Fruit fly (Drosophila melanogaster) whole organism, embryonic: ENCODE data around the gene CG10338.

Experiments
- CG11085 ChIP-seq: fragments of 200-800 bp; sonication (Bioruptor generic); IDR thresholded peaks from 2 replicates; pipeline ENCODE4 v1.3.6; 2022; ENCODE audit warnings: missing biosample characterization, missing genetic modification characterization
- CG1602 ChIP-seq: fragments of 200-800 bp; sonication (Bioruptor generic); optimal IDR thresholded peaks from 3 replicates; lab custom pipeline; 2016; ENCODE audit warnings: missing biosample characterization, missing genetic modification characterization
- CG5245 ChIP-seq: fragments of 200-800 bp; sonication (Bioruptor generic); optimal IDR thresholded peaks from 3 replicates; lab custom pipeline; 2016; ENCODE audit warnings: missing biosample characterization, missing genetic modification characterization
- CG8478 ChIP-seq: fragments of >200 bp; optimal IDR thresholded peaks from 2 replicates; lab custom pipeline; 2018
- Gug ChIP-seq: fragments of 200-800 bp; sonication (Bioruptor generic); IDR thresholded peaks from 4 replicates; pipeline ENCODE4 v1.3.6; 2022; ENCODE audit warnings: missing biosample characterization, missing genetic modification characterization
- Oaz ChIP-seq: fragments of 200-800 bp; sonication (Bioruptor generic); IDR thresholded peaks from 2 replicates; pipeline ENCODE4 v1.3.6; 2022; ENCODE audit warnings: missing biosample characterization, missing genetic modification characterization
- dimm ChIP-seq: fragments of 200-800 bp; sonication (Bioruptor generic); IDR thresholded peaks from 2 replicates; pipeline ENCODE4 v1.3.6; 2022; ENCODE audit warnings: missing biosample characterization, missing genetic modification characterization
- fd3F ChIP-seq: fragments of 200-800 bp; sonication (Bioruptor generic); optimal IDR thresholded peaks from 2 replicates; lab custom pipeline; 2018; ENCODE audit warnings: missing biosample characterization, mild to moderate bottlenecking, missing genetic modification characterization, moderate library complexity
- lola ChIP-seq, 3 experiments: fragments of >200 bp in 2 of 3; fragments of 200-800 bp in 1 of 3; sonication (Bioruptor generic) in 1 of 3; optimal IDR thresholded peaks; 2 replicates each; lab custom pipeline; 2017 to 2019; ENCODE audit warnings: missing biosample characterization in 3 of 3, missing genetic modification characterization in 3 of 3, mild to moderate bottlenecking in 1 of 3, moderate library complexity in 1 of 3
- mirr ChIP-seq: fragments of 200-800 bp; sonication (Bioruptor generic); optimal IDR thresholded peaks from 3 replicates; lab custom pipeline; 2018; ENCODE audit warnings: missing biosample characterization, mild to moderate bottlenecking, missing genetic modification characterization
- org-1 ChIP-seq: fragments of 200-800 bp; sonication (Bioruptor generic); optimal IDR thresholded peaks from 2 replicates; lab custom pipeline; 2017; ENCODE audit warnings: missing biosample characterization, missing genetic modification characterization
- phol ChIP-seq: fragments of 200-800 bp; sonication (Bioruptor generic); optimal IDR thresholded peaks from 3 replicates; lab custom pipeline; 2018; ENCODE audit warnings: missing biosample characterization, mild to moderate bottlenecking, missing genetic modification characterization, moderate library complexity
- tin ChIP-seq: fragments of 200-800 bp; sonication (Bioruptor generic); optimal IDR thresholded peaks from 3 replicates; lab custom pipeline; 2016; ENCODE audit warnings: missing biosample characterization, missing genetic modification characterization
- wdn ChIP-seq: fragments of 200-800 bp; sonication (Bioruptor generic); IDR thresholded peaks from 2 replicates; pipeline ENCODE4 v1.3.6; 2022; ENCODE audit warnings: missing biosample characterization, missing genetic modification characterization

- TF ChIP-seq dimm (GFP tag; lab: Robert Waterston, UW) = no peak
- no peak for TF ChIP-seq mirr
- TF ChIP-seq CG1602 (GFP tag; lab: Kevin White, UChicago) = no peak
- TF ChIP-seq tin = no peak
- no peak for TF ChIP-seq lola (GFP tag; optimal IDR thresholded peaks at IDR 0.05; lab: Kevin White, UChicago)
- no peak for TF ChIP-seq CG5245 (GFP tag; lab: Kevin White, UChicago)
- no peak for TF ChIP-seq CG8478 (lab: Kevin White, UChicago)
- no peak for TF ChIP-seq wdn (GFP tag; lab: Robert Waterston, UW)
- TF ChIP-seq org-1 (GFP tag; lab: Kevin White, UChicago) = no peak
- no peak for TF ChIP-seq phol
- TF ChIP-seq CG11085 (GFP tag; lab: Robert Waterston, UW) = no peak
- no peak for TF ChIP-seq Gug (GFP tag; lab: Robert Waterston, UW)
- TF ChIP-seq fd3F (GFP tag; lab: Kevin White, UChicago) = no peak
- no peak for TF ChIP-seq Oaz (GFP tag; lab: Robert Waterston, UW)
Measured at dm6 chr2L:18671146-18671545, 24.3 kb upstream of the CG10338 start, which contains the start of gene CG43338.
